Worm (Caenorhabditis elegans) whole organism, L1 larva: ENCODE results near the gene ostf-4.

Experiments used
- ama-1 ChIP-seq: fragments of 150-350 bp; optimal IDR thresholded peaks from 2 replicates; lab custom pipeline; 2014
- efl-1 ChIP-seq, 4 experiments: fragments of 150-350 bp; optimal IDR thresholded peaks in 3 of 4; peaks in 1 of 4; 1 replicate in 1 of 4; 2 replicates in 3 of 4; lab custom pipeline; 2014; ENCODE audit warnings: missing biosample characterization in 2 of 4, missing genetic modification characterization in 2 of 4, missing genetic modification reagents in 2 of 4

- TF ChIP-seq ama-1 (lab: Kevin White, UChicago) (no peak), efl-1 (optimal IDR thresholded peaks at IDR 0.05; lab: Kevin White, UChicago) (no peak), efl-1 (GFP tag; optimal IDR thresholded peaks at IDR 0.05 in 1 of 2; lab: Kevin White, UChicago) (no peak)
These were observed 24.4 kb downstream of the ostf-4 start for ce11 chrIII:10293946-10294345.
